Worm (Caenorhabditis elegans): Measurements from ENCODE around the gene rme-4.

- no peak for TF ChIP-seq Y22D7AL.16 (tag; optimal IDR thresholded peaks at IDR 0.05)
- no peak for TF ChIP-seq nfya-1 (tag; optimal IDR thresholded peaks at IDR 0.05)
- no peak for TF ChIP-seq sdc-2 (tag; optimal IDR thresholded peaks at IDR 0.05)
- TF ChIP-seq ceh-31 (tag; optimal IDR thresholded peaks at IDR 0.05): no peak
- TF ChIP-seq ref-2 (tag; optimal IDR thresholded peaks at IDR 0.05): no peak
- no peak for TF ChIP-seq tbx-2 (tag; optimal IDR thresholded peaks at IDR 0.05)
- no peak for TF ChIP-seq ceh-22 (tag; optimal IDR thresholded peaks at IDR 0.05)
- no peak for TF ChIP-seq dmd-4 (tag; optimal IDR thresholded peaks at IDR 0.05; ENCODE audit: borderline replicate concordance)
- no peak for TF ChIP-seq sox-2 (GFP tag; IDR thresholded peaks at IDR 0.05)
- TF ChIP-seq pqm-1 (tag; optimal IDR thresholded peaks at IDR 0.05): no peak
- no peak for TF ChIP-seq unc-3 (GFP tag; conservative IDR thresholded peaks at IDR 0.05)
- no peak for TF ChIP-seq unc-3 (tag; optimal IDR thresholded peaks at IDR 0.05)
- TF ChIP-seq unc-42 (tag; optimal IDR thresholded peaks at IDR 0.05): no peak
Measured at ce11 chrX:10327323-10328022, 52.2 kb downstream of the rme-4 start, which contains the start of gene acl-5.

All from whole organism, late embryonic.